Worm (Caenorhabditis elegans): ENCODE results near the gene gln-1.

ce11 chrX:6039544-6039943, 18.5 kb upstream of the gln-1 start, which contains the start of gene hsp-25:
- no peak for TF ChIP-seq fos-1 (tag; optimal IDR thresholded peaks at IDR 0.05)
- no peak for TF ChIP-seq nhr-12 (tag; optimal IDR thresholded peaks at IDR 0.05)
- no peak for TF ChIP-seq aly-2 (tag; optimal IDR thresholded peaks at IDR 0.05)
- no peak for TF ChIP-seq elt-2 (tag; optimal IDR thresholded peaks at IDR 0.05)

Measured in whole organism, L3 larva.